Worm (Caenorhabditis elegans) whole organism, L1 larva: ENCODE measurements around the gene nhr-203.

ENCODE experiments used
- C16A3.4 ChIP-seq: fragments of 150-350 bp; optimal IDR thresholded peaks from 2 replicates; lab custom pipeline; 2014; ENCODE audit warnings: missing biosample characterization, missing genetic modification characterization
- F16B12.6 ChIP-seq: fragments of 150-350 bp; optimal IDR thresholded peaks from 2 replicates; lab custom pipeline; 2014; ENCODE audit warnings: missing biosample characterization, missing genetic modification characterization
- aha-1 ChIP-seq: fragments of 150-350 bp; optimal IDR thresholded peaks from 2 replicates; lab custom pipeline; 2014; ENCODE audit warnings: missing biosample characterization, missing genetic modification characterization
- alr-1 ChIP-seq: fragments of 200-800 bp; sonication (Bioruptor generic); optimal IDR thresholded peaks from 2 replicates; lab custom pipeline; 2018; ENCODE audit warnings: borderline replicate concordance, mild to moderate bottlenecking, missing genetic modification characterization, missing compliant biosample characterization
- ama-1 ChIP-seq: fragments of 150-350 bp; optimal IDR thresholded peaks from 2 replicates; lab custom pipeline; 2014
- ceh-63 ChIP-seq: fragments of 200-800 bp; sonication (Bioruptor generic); optimal IDR thresholded peaks from 2 replicates; lab custom pipeline; 2018; ENCODE audit warnings: mild to moderate bottlenecking, missing genetic modification characterization, missing compliant biosample characterization
- ceh-8 ChIP-seq: fragments of 200-800 bp; sonication (Bioruptor generic); optimal IDR thresholded peaks from 2 replicates; lab custom pipeline; 2018; ENCODE audit warnings: mild to moderate bottlenecking, missing genetic modification characterization, moderate library complexity, missing compliant biosample characterization
- ceh-82 ChIP-seq, 3 experiments: fragments of 150-350 bp in 1 of 3; sonication (generic microtip) in 2 of 3; optimal IDR thresholded peaks; 2 replicates each; lab custom pipeline; 2014 to 2017; ENCODE audit warnings: missing biosample characterization in 3 of 3, missing genetic modification characterization in 3 of 3
- ceh-90 ChIP-seq: sonication (generic microtip); optimal IDR thresholded peaks from 2 replicates; lab custom pipeline; 2016; ENCODE audit warnings: missing genetic modification characterization, missing compliant biosample characterization
- efl-1 ChIP-seq, 4 experiments: fragments of 150-350 bp; optimal IDR thresholded peaks in 3 of 4; peaks in 1 of 4; 1 replicate in 1 of 4; 2 replicates in 3 of 4; lab custom pipeline; 2014; ENCODE audit warnings: missing biosample characterization in 2 of 4, missing genetic modification characterization in 2 of 4, missing genetic modification reagents in 2 of 4
- elt-2 ChIP-seq: sonication (generic microtip); optimal IDR thresholded peaks from 2 replicates; lab custom pipeline; 2016; ENCODE audit warnings: missing genetic modification characterization, mild to moderate bottlenecking, inconsistent platforms, missing compliant biosample characterization, missing genetic modification reagents
- ets-5 ChIP-seq: fragments of 200-800 bp; sonication (Bioruptor generic); IDR thresholded peaks from 2 replicates; pipeline ENCODE4 v1.3.6; 2022; ENCODE audit warnings: missing genetic modification characterization, missing compliant biosample characterization
- fkh-10 ChIP-seq: sonication (generic microtip); optimal IDR thresholded peaks from 2 replicates; lab custom pipeline; 2017; ENCODE audit warnings: missing biosample characterization, missing genetic modification reagents, missing genetic modification characterization
- fos-1 ChIP-seq: fragments of 150-350 bp; optimal IDR thresholded peaks from 2 replicates; lab custom pipeline; 2014; ENCODE audit warnings: missing biosample characterization, missing genetic modification characterization
- hpl-2 ChIP-seq: fragments of 150-350 bp; optimal IDR thresholded peaks from 2 replicates; lab custom pipeline; 2014; ENCODE audit warnings: missing biosample characterization, missing genetic modification reagents, missing genetic modification characterization
- isw-1 ChIP-seq: fragments of 200-800 bp; sonication (Bioruptor generic); IDR thresholded peaks from 2 replicates; pipeline ENCODE4 v1.3.6; 2022; ENCODE audit warnings: missing genetic modification characterization, missing compliant biosample characterization
- jun-1 ChIP-seq: fragments of 150-350 bp; optimal IDR thresholded peaks from 2 replicates; lab custom pipeline; 2014; ENCODE audit warnings: missing biosample characterization, missing genetic modification reagents, missing genetic modification characterization
- lin-14 ChIP-seq: fragments of 200-800 bp; sonication (Bioruptor generic); optimal IDR thresholded peaks from 2 replicates; lab custom pipeline; 2018; ENCODE audit warnings: mild to moderate bottlenecking, missing genetic modification characterization, moderate library complexity, missing compliant biosample characterization
- lin-35 ChIP-seq, 2 experiments: fragments of 150-350 bp; optimal IDR thresholded peaks; 2 replicates each; lab custom pipeline; 2014; ENCODE audit warnings: missing biosample characterization in 2 of 2, missing genetic modification characterization in 2 of 2, missing genetic modification reagents in 2 of 2
- mab-9 ChIP-seq: fragments of 200-800 bp; sonication (Bioruptor generic); IDR thresholded peaks from 2 replicates; pipeline ENCODE4 v1.3.6; 2022; ENCODE audit warnings: missing genetic modification reagents, missing genetic modification characterization, missing compliant biosample characterization
- nhr-28 ChIP-seq: fragments of 150-350 bp; optimal IDR thresholded peaks from 2 replicates; lab custom pipeline; 2014; ENCODE audit warnings: missing biosample characterization, missing genetic modification characterization
- nhr-47 ChIP-seq: sonication (generic microtip); optimal IDR thresholded peaks from 2 replicates; lab custom pipeline; 2016; ENCODE audit warnings: mild to moderate bottlenecking, missing genetic modification characterization, moderate library complexity, missing compliant biosample characterization
- nhr-71 ChIP-seq: sonication (generic microtip); optimal IDR thresholded peaks from 2 replicates; lab custom pipeline; 2016; ENCODE audit warnings: mild to moderate bottlenecking, missing genetic modification characterization, moderate library complexity, missing compliant biosample characterization
- nhr-77 ChIP-seq: fragments of 150-350 bp; optimal IDR thresholded peaks from 2 replicates; lab custom pipeline; 2014; ENCODE audit warnings: missing biosample characterization, missing genetic modification characterization
- nhr-85 ChIP-seq: sonication (generic microtip); peaks from one replicate; lab custom pipeline; 2016; ENCODE audit warnings: missing genetic modification characterization, inconsistent platforms, missing compliant biosample characterization
- nhr-90 ChIP-seq: sonication (generic microtip); optimal IDR thresholded peaks from 2 replicates; lab custom pipeline; 2016; ENCODE audit warnings: mild to moderate bottlenecking, missing genetic modification characterization, missing compliant biosample characterization; ENCODE audit not compliant: poor library complexity
- pax-3 ChIP-seq: fragments of 200-800 bp; sonication (Bioruptor generic); optimal IDR thresholded peaks from 2 replicates; lab custom pipeline; 2018; ENCODE audit warnings: mild to moderate bottlenecking, missing genetic modification characterization, moderate library complexity, missing compliant biosample characterization
- pqm-1 ChIP-seq: sonication (generic microtip); optimal IDR thresholded peaks from 3 replicates; lab custom pipeline; 2017; ENCODE audit warnings: missing biosample characterization, missing genetic modification characterization
- rnt-1 ChIP-seq: sonication (generic microtip); optimal IDR thresholded peaks from 2 replicates; lab custom pipeline; 2016; ENCODE audit warnings: mild to moderate bottlenecking, missing genetic modification characterization, moderate library complexity, missing compliant biosample characterization
- skn-1 ChIP-seq: fragments of 150-350 bp; optimal IDR thresholded peaks from 2 replicates; lab custom pipeline; 2014; ENCODE audit warnings: missing biosample characterization, missing genetic modification characterization
- unc-130 ChIP-seq: fragments of 150-350 bp; optimal IDR thresholded peaks from 2 replicates; lab custom pipeline; 2017; ENCODE audit warnings: missing biosample characterization, missing genetic modification characterization, inconsistent platforms
- unc-30 ChIP-seq: sonication (generic microtip); optimal IDR thresholded peaks from 2 replicates; lab custom pipeline; 2017; ENCODE audit warnings: missing biosample characterization, missing genetic modification characterization
- unc-86 ChIP-seq: sonication (generic microtip); optimal IDR thresholded peaks from 2 replicates; lab custom pipeline; 2016; ENCODE audit warnings: missing genetic modification characterization, missing compliant biosample characterization
- vab-15 ChIP-seq: sonication (generic microtip); optimal IDR thresholded peaks from 2 replicates; lab custom pipeline; 2017; ENCODE audit warnings: missing genotype, mild to moderate bottlenecking, missing genetic modification characterization, missing compliant biosample characterization
- zip-4 ChIP-seq: fragments of 200-800 bp; sonication (Bioruptor generic); optimal IDR thresholded peaks from 2 replicates; lab custom pipeline; 2018; ENCODE audit warnings: mild to moderate bottlenecking, missing genetic modification characterization, moderate library complexity, missing compliant biosample characterization
- ztf-4 ChIP-seq: fragments of 150-350 bp; optimal IDR thresholded peaks from 2 replicates; lab custom pipeline; 2014; ENCODE audit warnings: missing biosample characterization, missing genetic modification characterization

The nhr-203 gene

ce11 chrV:484285-484890, 24.8 kb downstream of the nhr-203 start, which contains the start of gene nhr-212 (continued):
- TF ChIP-seq elt-2 (tag; lab: Kevin White, UChicago): peak; percentile 42
- TF ChIP-seq isw-1: no peak
- TF ChIP-seq hpl-2: no peak
- TF ChIP-seq ztf-4 (tag; lab: Kevin White, UChicago): no peak
- no peak for TF ChIP-seq nhr-47 (tag; lab: Kevin White, UChicago)
- peak; percentile 63 for TF ChIP-seq nhr-85 (tag; lab: Kevin White, UChicago)
- peak in 1 of 2 experiments; percentile 53 for TF ChIP-seq lin-35 (GFP tag; optimal IDR thresholded peaks at IDR 0.05; lab: Kevin White, UChicago)
- no peak for TF ChIP-seq ceh-8
- TF ChIP-seq efl-1 (optimal IDR thresholded peaks at IDR 0.05; lab: Kevin White, UChicago): no peak
- TF ChIP-seq efl-1 (GFP tag; optimal IDR thresholded peaks at IDR 0.05 in 1 of 2; lab: Kevin White, UChicago): peak in 1 of 2 experiments; percentile 71
- no peak for TF ChIP-seq ets-5 (GFP tag; lab: Robert Waterston, UW)
- TF ChIP-seq lin-14 (GFP tag; lab: Kevin White, UChicago): peak; percentile 73
- TF ChIP-seq F16B12.6 (tag; lab: Kevin White, UChicago): no peak
- TF ChIP-seq aha-1 (tag; lab: Kevin White, UChicago): no peak
- no peak for TF ChIP-seq skn-1 (tag; lab: Kevin White, UChicago)
- no peak for TF ChIP-seq unc-30 (tag; lab: Kevin White, UChicago)
- no peak for TF ChIP-seq zip-4
- no peak for TF ChIP-seq fos-1 (tag; lab: Kevin White, UChicago)
- TF ChIP-seq, all 84 proteins: peak for 13

- TF ChIP-seq aha-1 (tag; lab: Kevin White, UChicago) (no peak), jun-1 (no peak), nhr-90 (tag; lab: Kevin White, UChicago) (no peak), nhr-77 (no peak), pqm-1 (tag; lab: Kevin White, UChicago) (no peak), ets-5 (GFP tag; lab: Robert Waterston, UW) (no peak), fkh-10 (GFP tag; lab: Kevin White, UChicago) (no peak), alr-1 (tag; lab: Kevin White, UChicago) (no peak), unc-130 (tag; lab: Kevin White, UChicago) (no peak), ceh-90 (no peak), lin-14 (GFP tag; lab: Kevin White, UChicago) (no peak), rnt-1 (tag; lab: Kevin White, UChicago) (no peak), unc-86 (tag; lab: Kevin White, UChicago) (no peak)
These were observed 27.1 kb downstream of the nhr-203 start, which contains the start of gene nhr-211 for ce11 chrV:486684-487083. nhr-211 (plus strand) TSS chrV:486984.

ce11 chrV:487980-488379, 28.4 kb downstream of the nhr-203 start:
- TF ChIP-seq ztf-4 (tag; lab: Kevin White, UChicago): no peak
- no peak for TF ChIP-seq pax-3 (tag; lab: Kevin White, UChicago)
- TF ChIP-seq unc-130 (tag; lab: Kevin White, UChicago): no peak

ce11 chrV:489320-489719, 29.7 kb downstream of the nhr-203 start, which contains the start of gene nhr-106:
nhr-106 (plus strand) TSS chrV:489620.
- no peak for TF ChIP-seq aha-1 (tag; lab: Kevin White, UChicago)
- no peak for TF ChIP-seq unc-30 (tag; lab: Kevin White, UChicago)
- no peak for TF ChIP-seq ceh-82 (tag; optimal IDR thresholded peaks at IDR 0.05; lab: Kevin White, UChicago)
- no peak for TF ChIP-seq ceh-63 (GFP tag; lab: Kevin White, UChicago)
- no peak for TF ChIP-seq nhr-28 (tag; lab: Kevin White, UChicago)
- TF ChIP-seq C16A3.4: no peak
- TF ChIP-seq unc-130 (tag; lab: Kevin White, UChicago): no peak
- TF ChIP-seq ama-1 (lab: Kevin White, UChicago): no peak
- TF ChIP-seq ets-5 (GFP tag; lab: Robert Waterston, UW): no peak
- no peak for TF ChIP-seq vab-15 (tag; lab: Kevin White, UChicago)
- no peak for TF ChIP-seq mab-9 (GFP tag; lab: Robert Waterston, UW)
- TF ChIP-seq nhr-71 (tag; lab: Kevin White, UChicago): no peak
- no peak for TF ChIP-seq elt-2 (tag; lab: Kevin White, UChicago)
